Fruit fly (Drosophila melanogaster) S2 (cell line): ENCODE measurements around the gene Jig.

ENCODE experiments used
- CG8478 ChIP-seq: fragments of >200 bp; optimal IDR thresholded peaks from 2 replicates; lab custom pipeline; 2018
- CTCF ChIP-seq, 2 experiments: fragments of >200 bp; optimal IDR thresholded peaks; 2 replicates each; lab custom pipeline; 2018

Gene Jig

DNA sequence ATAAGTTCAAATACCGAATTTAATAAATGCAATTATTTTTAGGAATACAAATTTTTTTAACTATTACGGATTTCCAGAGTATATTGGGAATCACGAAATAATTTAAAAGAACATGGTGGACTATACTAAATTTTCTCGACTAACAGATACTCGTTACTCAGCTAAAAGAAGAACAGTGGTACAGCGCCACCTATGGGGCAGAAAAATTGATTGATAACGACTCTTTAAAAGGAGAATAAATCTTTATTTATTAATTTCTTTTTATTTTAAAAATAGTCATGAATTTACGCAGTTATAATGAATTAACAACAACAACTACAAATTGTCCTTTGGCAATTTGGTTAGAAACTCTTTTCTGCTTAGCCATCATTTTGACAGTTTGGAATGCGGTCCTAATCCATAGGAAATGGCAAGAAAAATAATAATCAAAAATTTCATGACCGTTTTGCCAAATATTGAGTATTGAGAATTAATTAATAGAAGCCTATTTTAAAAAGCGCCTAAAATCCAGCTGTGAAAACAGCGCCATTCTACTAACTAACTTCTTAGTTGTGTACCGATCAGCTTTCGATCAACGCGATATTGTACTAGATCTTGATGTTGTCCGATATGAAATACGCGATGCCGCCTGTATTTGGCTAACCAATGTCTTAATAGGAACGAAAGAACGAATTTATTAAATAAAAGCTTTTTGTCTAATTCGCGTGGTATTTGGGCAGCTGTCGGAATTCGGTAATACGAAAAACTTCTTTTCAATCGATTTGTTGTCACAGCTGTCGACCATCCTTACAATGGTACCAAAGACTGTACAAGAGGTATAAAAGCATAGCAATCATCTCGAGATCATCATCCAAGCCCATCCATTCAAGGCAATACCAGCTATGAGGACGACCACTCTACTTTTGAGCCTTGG lies 4.6 kb downstream of the Jig start, which contains the start of gene CG14852:
Gene CG14852, plus strand, starts transcription at position 863 of the 913 bp plus-strand sequence.
- peak; percentile 4 to 70 for TF ChIP-seq CTCF (optimal IDR thresholded peaks at IDR 0.05; lab: Kevin White, UChicago)
- no peak for TF ChIP-seq CG8478 (lab: Kevin White, UChicago)

DNA sequence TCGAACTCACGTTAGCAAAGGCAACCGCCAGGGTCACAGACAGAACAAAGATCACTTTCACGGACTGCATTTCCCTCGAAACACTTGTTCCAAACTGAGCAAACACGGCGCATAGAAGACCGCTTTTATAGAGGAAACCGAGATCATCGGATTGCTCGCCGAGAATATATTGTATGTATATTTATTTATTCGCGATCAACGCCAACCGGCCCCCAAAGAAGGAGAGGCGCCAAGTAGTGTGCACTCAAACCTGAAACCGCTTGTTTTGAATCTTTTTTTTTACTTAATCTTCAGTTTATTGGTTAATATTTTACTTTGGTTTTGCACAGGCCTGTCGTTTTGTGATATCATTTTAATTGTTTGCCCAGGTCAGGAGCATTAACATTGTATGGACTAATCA lies 6.6 kb downstream of the Jig start, which contains the start of gene CG31313:
Gene CG31313, minus strand, starts transcription at position 101 of the 400 bp plus-strand sequence.
- TF ChIP-seq CTCF (optimal IDR thresholded peaks at IDR 0.05; lab: Kevin White, UChicago) (no peak), CG8478 (lab: Kevin White, UChicago) (no peak)

dm6 chr3R:14567796-14568195 lies 7.1 kb downstream of the Jig start:
- TF ChIP-seq CG8478 (lab: Kevin White, UChicago) (no peak), CTCF (optimal IDR thresholded peaks at IDR 0.05; lab: Kevin White, UChicago) (no peak)

- TF ChIP-seq CG8478 (lab: Kevin White, UChicago) (no peak), CTCF (optimal IDR thresholded peaks at IDR 0.05; lab: Kevin White, UChicago) (no peak)
These were observed 7.9 kb downstream of the Jig start, which contains the start of gene CG8066 for dm6 chr3R:14568501-14569137. CG8066 (minus strand) TSS chr3R:14568847.

DNA sequence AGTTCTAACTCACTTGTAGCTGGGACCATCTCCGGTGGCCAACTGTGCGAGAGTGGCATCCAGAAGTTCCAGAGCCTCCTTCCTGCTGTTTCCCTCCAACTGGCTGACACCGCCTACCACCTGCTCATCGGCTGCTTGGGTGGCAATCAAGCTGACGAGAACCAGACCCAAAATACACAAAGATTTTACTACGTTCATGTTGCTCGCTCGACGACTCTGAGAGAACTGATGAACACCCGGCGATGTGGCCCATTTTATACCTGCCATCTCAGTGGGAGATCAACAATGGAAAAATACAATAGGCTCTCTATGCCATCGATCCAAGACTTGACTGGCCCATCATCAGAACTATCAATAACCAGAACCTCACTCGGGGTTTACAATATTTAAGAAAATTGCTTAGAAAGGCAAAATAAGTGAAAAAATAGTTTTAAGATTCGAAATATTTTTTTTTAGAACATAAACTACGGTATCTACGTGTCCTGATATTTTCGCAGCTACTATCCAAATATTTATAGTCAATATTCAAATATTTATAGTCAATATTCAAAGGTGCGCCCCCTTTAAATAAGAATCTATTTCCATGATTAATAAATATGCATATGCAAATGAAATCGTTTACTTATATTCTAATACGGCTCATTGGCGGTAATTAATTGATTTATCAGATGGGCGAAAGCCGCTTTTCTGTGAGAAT lies 8.8 kb downstream of the Jig start, which contains the start of gene Cys:
Gene Cys, minus strand, starts transcription at position 234 of the 697 bp plus-strand sequence.
- TF ChIP-seq CTCF (optimal IDR thresholded peaks at IDR 0.05; lab: Kevin White, UChicago): no peak

DNA sequence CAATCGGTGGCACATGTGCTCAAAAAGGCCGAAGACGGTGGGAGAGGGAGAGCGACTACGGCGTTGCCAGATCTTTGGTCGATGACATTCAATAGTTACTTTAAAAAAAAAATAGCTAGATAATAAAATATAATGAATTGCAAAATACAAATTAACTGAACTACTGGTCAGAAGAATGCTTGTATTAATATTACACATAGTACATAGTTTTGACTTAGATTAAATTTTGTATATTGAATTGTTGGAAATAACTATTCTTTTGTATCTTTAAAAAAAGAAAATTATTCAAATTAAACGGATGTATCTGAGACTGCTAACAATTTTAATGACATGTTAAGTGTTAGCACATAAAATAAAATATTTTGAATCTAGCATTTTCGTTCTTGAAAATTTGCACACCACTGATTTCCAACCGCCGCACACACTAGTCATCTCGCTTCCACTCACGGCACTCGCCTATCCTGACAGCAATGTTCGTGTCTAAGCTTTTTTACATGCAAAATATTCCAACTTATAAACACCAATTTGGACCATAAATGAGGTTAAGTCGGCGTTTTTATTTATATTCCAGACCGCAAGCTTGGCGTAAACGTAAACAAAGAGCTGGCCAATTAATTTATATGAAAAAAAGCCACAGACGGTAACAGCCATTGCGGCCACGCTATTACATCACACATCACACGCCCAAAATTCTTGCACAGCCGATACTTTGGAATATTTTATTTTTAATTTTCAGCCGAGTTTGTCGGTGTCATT lies 14.4 kb downstream of the Jig start:
- TF ChIP-seq CG8478 (lab: Kevin White, UChicago) (no peak), CTCF (optimal IDR thresholded peaks at IDR 0.05; lab: Kevin White, UChicago) (no peak)

DNA sequence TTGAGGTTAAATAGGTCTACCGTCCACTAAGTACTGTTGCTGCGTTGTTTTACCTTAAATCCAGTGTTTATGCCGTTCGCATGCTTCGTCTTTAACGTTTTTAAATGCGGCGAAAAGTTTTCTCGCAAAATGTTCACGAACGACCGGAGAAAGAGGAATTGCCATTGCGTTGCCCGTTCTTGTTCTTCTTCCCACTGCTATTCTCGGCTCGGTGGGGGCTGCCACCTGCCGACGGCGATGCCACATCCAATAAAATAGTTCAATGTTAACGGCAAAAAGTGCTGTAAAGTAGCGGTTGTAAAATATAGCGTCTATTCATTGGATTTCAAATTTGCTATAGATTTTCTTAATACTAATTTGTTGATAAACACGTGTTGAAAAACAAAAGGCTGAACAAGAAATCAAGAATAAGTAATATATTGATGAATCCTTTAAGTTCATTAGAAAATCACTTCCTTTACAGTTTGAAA lies 15.0 kb downstream of the Jig start, which contains the start of gene CG7987:
Gene CG7987, minus strand, starts transcription at position 170 of the 470 bp plus-strand sequence.
- peak; percentile 39 to 64 for TF ChIP-seq CTCF (optimal IDR thresholded peaks at IDR 0.05; lab: Kevin White, UChicago)
- no peak for TF ChIP-seq CG8478 (lab: Kevin White, UChicago)

dm6 chr3R:14576511-14576691 lies 15.7 kb downstream of the Jig start, which contains the start of gene CG44094:
CG44094 (minus strand) TSS chr3R:14576611.
- TF ChIP-seq CTCF (optimal IDR thresholded peaks at IDR 0.05; lab: Kevin White, UChicago) (no peak), CG8478 (lab: Kevin White, UChicago) (no peak)

DNA sequence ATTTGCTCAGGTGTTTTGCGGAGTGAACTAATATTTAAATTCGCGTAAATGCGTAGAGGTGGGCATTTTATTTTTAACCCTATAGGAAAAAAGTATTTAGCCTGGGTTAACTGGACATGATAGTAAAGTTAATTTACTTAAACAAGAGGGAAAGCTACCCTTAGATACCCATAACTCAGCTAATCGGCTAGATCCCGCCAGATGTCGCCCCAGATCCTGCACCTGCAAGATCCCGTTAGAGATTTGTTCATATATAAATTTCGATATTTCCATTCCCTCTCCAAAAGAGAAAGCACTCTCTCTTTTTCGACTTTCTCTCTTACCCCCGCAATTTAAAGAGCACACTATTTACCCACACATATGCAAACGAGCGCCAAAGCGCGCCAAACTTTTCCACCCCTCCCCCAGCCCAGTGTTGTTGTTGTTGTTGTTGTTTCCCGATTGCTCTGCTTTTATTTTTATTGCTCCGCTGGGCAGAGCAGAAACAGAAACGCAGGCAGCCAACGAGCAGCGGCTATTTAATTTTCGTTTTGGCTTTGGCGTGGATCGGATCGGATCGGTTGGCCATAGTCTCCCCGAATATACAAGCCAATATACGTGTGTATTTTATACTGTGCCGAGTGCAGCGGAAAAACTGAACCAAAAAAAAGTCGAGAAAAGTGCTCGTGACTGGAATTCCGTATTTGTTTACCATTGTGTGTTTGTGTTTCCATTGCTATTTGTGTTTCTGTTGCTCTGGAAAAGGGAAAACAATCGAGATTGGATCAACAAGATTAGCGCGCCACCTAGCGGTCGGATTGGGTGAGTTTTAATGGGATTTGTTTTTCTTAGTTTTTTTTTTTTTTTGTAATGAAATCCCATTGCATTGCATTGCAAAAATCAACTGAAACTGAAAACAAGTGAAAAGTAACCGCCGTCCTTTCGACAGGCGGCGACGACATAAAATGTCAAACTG lies 16.2 kb downstream of the Jig start, which contains the start of gene stumps:
Gene stumps, plus strand, starts transcription at position 526 of the 955 bp plus-strand sequence.
- TF ChIP-seq CTCF (optimal IDR thresholded peaks at IDR 0.05; lab: Kevin White, UChicago) (peak; percentile 76 to 81), CG8478 (lab: Kevin White, UChicago) (no peak)

dm6 chr3R:14577803-14578493 lies 17.2 kb downstream of the Jig start:
- TF ChIP-seq CTCF (optimal IDR thresholded peaks at IDR 0.05; lab: Kevin White, UChicago) (no peak), CG8478 (lab: Kevin White, UChicago) (no peak)

dm6 chr3R:14580045-14580579 lies 19.4 kb downstream of the Jig start:
- TF ChIP-seq CTCF (optimal IDR thresholded peaks at IDR 0.05; lab: Kevin White, UChicago) (no peak), CG8478 (lab: Kevin White, UChicago) (no peak)
